Worm (Caenorhabditis elegans) whole organism, mixed stage, embryonic: ENCODE data around the gene enee-1.
A peak's percentile ranks its signal among the peaks of the same experiment; 100 is the strongest.

Experiments
- M03D4.4 ChIP-seq: sonication (generic microtip); optimal IDR thresholded peaks from 2 replicates; lab custom pipeline; 2017; ENCODE audit warnings: mild to moderate bottlenecking, missing genetic modification characterization, missing compliant biosample characterization
- bed-3 ChIP-seq: fragments of 200-800 bp; sonication (Bioruptor generic); optimal IDR thresholded peaks from 3 replicates; lab custom pipeline; 2018; ENCODE audit warnings: mild to moderate bottlenecking, missing genetic modification characterization, moderate library complexity, missing compliant biosample characterization
- ces-1 ChIP-seq: fragments of 150-350 bp; optimal IDR thresholded peaks from 2 replicates; lab custom pipeline; 2014; ENCODE audit warnings: missing biosample characterization, missing genetic modification reagents, missing genetic modification characterization
- drap-1 ChIP-seq: fragments of 200-800 bp; sonication (Bioruptor generic); optimal IDR thresholded peaks from 3 replicates; lab custom pipeline; 2018; ENCODE audit warnings: mild to moderate bottlenecking, missing genetic modification characterization, missing compliant biosample characterization
- elt-3 ChIP-seq: fragments of 150-350 bp; optimal IDR thresholded peaks from 2 replicates; lab custom pipeline; 2014; ENCODE audit warnings: missing biosample characterization, missing genetic modification characterization
- flh-1 ChIP-seq: fragments of 200-800 bp; sonication (Bioruptor generic); optimal IDR thresholded peaks from 2 replicates; lab custom pipeline; 2018; ENCODE audit warnings: mild to moderate bottlenecking, missing genetic modification characterization, moderate library complexity, missing compliant biosample characterization
- hlh-1 ChIP-seq: fragments of 150-350 bp; optimal IDR thresholded peaks from 2 replicates; lab custom pipeline; 2014; ENCODE audit warnings: missing biosample characterization, missing genetic modification reagents, missing genetic modification characterization
- lin-32 ChIP-seq: fragments of 200-800 bp; sonication (Bioruptor generic); optimal IDR thresholded peaks from 2 replicates; lab custom pipeline; 2018; ENCODE audit warnings: mild to moderate bottlenecking, missing genetic modification characterization, missing compliant biosample characterization
- lsy-2 ChIP-seq: fragments of 150-350 bp; optimal IDR thresholded peaks from 2 replicates; lab custom pipeline; 2014; ENCODE audit warnings: missing biosample characterization, missing genetic modification characterization
- mab-5 ChIP-seq: fragments of 150-350 bp; optimal IDR thresholded peaks from 2 replicates; lab custom pipeline; 2014; ENCODE audit warnings: missing biosample characterization, missing genetic modification characterization
- mep-1 ChIP-seq: fragments of 150-350 bp; optimal IDR thresholded peaks from 2 replicates; lab custom pipeline; 2017; ENCODE audit warnings: missing biosample characterization, missing genetic modification reagents, missing genetic modification characterization, inconsistent platforms
- nhr-12 ChIP-seq: fragments of 150-350 bp; optimal IDR thresholded peaks from 2 replicates; lab custom pipeline; 2014; ENCODE audit warnings: missing biosample characterization, missing genetic modification characterization
- nhr-2 ChIP-seq: fragments of 150-350 bp; optimal IDR thresholded peaks from 2 replicates; lab custom pipeline; 2014; ENCODE audit warnings: missing biosample characterization, missing genetic modification characterization
- nhr-76 ChIP-seq: sonication (generic microtip); optimal IDR thresholded peaks from 2 replicates; lab custom pipeline; 2017; ENCODE audit warnings: missing biosample characterization, missing genetic modification characterization
- pha-4 ChIP-seq: fragments of 150-350 bp; optimal IDR thresholded peaks from 2 replicates; lab custom pipeline; 2018; ENCODE audit warnings: missing biosample characterization, missing genetic modification reagents, missing genetic modification characterization
- tbx-8 ChIP-seq: fragments of 200-800 bp; sonication (Bioruptor generic); optimal IDR thresholded peaks from 2 replicates; lab custom pipeline; 2018; ENCODE audit warnings: mild to moderate bottlenecking, missing genetic modification characterization, moderate library complexity, missing compliant biosample characterization
- unc-120 ChIP-seq: sonication (generic microtip); optimal IDR thresholded peaks from 2 replicates; lab custom pipeline; 2017; ENCODE audit warnings: missing genetic modification characterization, missing compliant biosample characterization; ENCODE audit not compliant: poor library complexity, severe bottlenecking
- unc-39 ChIP-seq: fragments of 150-350 bp; optimal IDR thresholded peaks from 2 replicates; lab custom pipeline; 2014; ENCODE audit warnings: missing biosample characterization, missing genetic modification characterization
- unc-62 ChIP-seq: fragments of 150-350 bp; optimal IDR thresholded peaks from 2 replicates; lab custom pipeline; 2014; ENCODE audit warnings: missing biosample characterization, missing genetic modification reagents, missing genetic modification characterization
- ztf-11 ChIP-seq: fragments of 150-350 bp; optimal IDR thresholded peaks from 2 replicates; lab custom pipeline; 2014; ENCODE audit warnings: missing biosample characterization, missing genetic modification characterization

enee-1 gene

DNA sequence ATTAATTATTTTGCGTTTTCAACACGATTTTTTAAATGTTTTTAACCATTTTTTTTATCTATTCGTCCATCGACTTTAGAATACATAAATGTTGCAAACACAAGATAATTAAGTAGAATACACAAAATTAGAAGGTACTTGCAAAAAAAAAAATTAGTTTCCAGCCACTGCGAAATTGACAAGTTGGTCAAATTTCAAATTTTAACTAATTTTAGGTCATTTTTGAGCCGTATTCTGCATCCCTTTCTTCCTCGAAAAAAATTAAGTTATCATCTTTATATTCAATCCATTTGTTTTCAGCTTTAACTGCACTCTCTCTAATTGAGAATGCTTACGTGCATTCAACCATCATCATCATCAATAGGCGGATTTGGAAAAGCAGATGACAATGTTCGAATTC is 44.9 kb downstream of the enee-1 start, which contains the start of gene egl-26:
Gene egl-26 (plus strand): TSS at position 301 of the 400 bp plus-strand sequence.
- TF ChIP-seq elt-3 (tag; lab: Kevin White, UChicago) (no peak), bed-3 (GFP tag; lab: Kevin White, UChicago) (no peak), pha-4 (tag; lab: Kevin White, UChicago) (no peak), unc-39 (tag; lab: Kevin White, UChicago) (no peak), nhr-12 (tag; lab: Kevin White, UChicago) (no peak), nhr-76 (tag; lab: Kevin White, UChicago) (no peak), nhr-2 (tag; lab: Kevin White, UChicago) (no peak), tbx-8 (no peak), mep-1 (tag; lab: Kevin White, UChicago) (no peak), lsy-2 (tag; lab: Kevin White, UChicago) (no peak), flh-1 (GFP tag; lab: Kevin White, UChicago) (no peak), mab-5 (tag; lab: Kevin White, UChicago) (no peak), hlh-1 (no peak), M03D4.4 (tag; lab: Kevin White, UChicago) (no peak), unc-62 (GFP tag; lab: Kevin White, UChicago) (no peak), unc-120 (tag; lab: Kevin White, UChicago) (no peak), drap-1 (no peak), lin-32 (GFP tag; lab: Kevin White, UChicago) (no peak)

DNA sequence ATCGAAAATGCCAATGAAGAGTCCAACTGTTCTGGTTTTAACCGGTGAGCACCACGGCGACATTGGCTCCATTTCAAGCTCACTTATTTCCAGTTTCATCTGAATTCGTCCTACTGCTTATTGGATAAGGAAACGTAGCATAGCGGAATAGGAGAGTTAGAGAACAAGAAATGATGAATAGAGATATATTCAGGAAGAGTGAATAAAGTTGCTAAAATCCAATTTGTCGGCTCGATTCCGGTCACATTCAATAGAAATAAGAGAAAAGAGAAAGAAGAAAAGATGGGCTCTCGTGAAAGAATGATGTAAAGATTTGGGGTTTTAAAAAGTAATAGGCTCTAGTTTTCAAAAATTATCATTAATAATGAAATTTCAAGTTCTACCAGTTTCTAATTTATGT is 48.9 kb downstream of the enee-1 start:
- TF ChIP-seq ces-1 (peak; percentile 97), ztf-11 (no peak)

DNA sequence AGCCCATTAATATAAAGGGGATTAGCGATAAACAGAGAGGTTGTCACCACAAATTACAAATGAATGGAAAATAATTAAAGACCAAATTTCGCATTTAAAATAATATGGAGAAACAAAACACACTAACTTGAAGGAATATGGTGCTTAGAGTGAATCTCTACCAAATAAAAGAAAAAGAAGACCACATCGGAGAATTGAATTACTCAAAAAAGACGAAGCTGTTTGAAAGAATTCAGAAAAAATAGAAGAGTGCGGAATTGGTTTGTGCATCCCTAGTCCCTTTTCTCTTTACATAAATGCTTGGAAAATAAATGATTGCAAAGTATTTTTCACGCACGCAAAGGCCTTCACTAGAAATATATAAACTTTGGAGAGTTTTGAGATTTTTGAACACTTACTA is 49.4 kb downstream of the enee-1 start:
- no peak for TF ChIP-seq lsy-2 (tag; lab: Kevin White, UChicago)
- TF ChIP-seq ces-1 = peak; percentile 76
- TF ChIP-seq nhr-2 (tag; lab: Kevin White, UChicago) = no peak
- no peak for TF ChIP-seq unc-39 (tag; lab: Kevin White, UChicago)
- TF ChIP-seq mab-5 (tag; lab: Kevin White, UChicago) = no peak
- no peak for TF ChIP-seq tbx-8
